Worm (Caenorhabditis elegans) whole organism, L3 larva: ENCODE measurements around the gene Y105C5A.1270.

Source experiments
- elt-3 ChIP-seq, 3 experiments: fragments of 150-350 bp in 1 of 3; sonication (generic microtip) in 2 of 3; optimal IDR thresholded peaks; 2 replicates in 2 of 3; 4 replicates in 1 of 3; lab custom pipeline; 2014 to 2017; ENCODE audit warnings: missing biosample characterization in 3 of 3, missing genetic modification characterization in 3 of 3
- ztf-11 ChIP-seq: fragments of 150-350 bp; optimal IDR thresholded peaks from 2 replicates; lab custom pipeline; 2014; ENCODE audit warnings: missing biosample characterization, missing genetic modification characterization

- TF ChIP-seq elt-3 (tag; optimal IDR thresholded peaks at IDR 0.05; lab: Kevin White, UChicago) (no peak), ztf-11 (tag; lab: Kevin White, UChicago) (no peak)
Measured at ce11 chrIV:15850647-15851046, 4.2 kb upstream of the Y105C5A.1270 start.
